Worm (Caenorhabditis elegans): Measurements from ENCODE around the gene Y49F6B.12.
"Not testable (repeated sequence)": the region's sequence is repeated elsewhere in the genome, so short reads cannot be mapped to it uniquely, and the experiment has no call there.

Y49F6B.12 gene

DNA sequence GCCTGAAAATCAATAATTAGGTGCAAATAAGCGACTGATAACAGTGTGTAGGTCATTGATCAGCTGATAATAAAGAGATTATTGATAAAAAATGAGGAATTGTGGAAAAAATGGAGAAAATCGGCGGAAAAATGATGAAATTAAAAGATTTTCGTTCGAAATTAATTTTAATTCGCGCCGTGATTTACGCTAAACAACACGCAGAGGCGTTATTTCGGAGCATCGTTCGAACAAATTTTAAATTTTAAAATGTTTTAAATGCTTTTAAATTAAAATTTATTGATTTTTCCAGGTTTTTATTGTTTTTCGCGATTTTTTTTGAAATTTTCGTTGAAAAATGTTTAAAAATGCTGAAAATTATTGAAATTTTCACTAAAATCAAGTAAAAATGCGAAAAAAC lies 27.2 kb upstream of the Y49F6B.12 start, which contains the start of gene Y49F6B.9:
Gene Y49F6B.9 (minus strand): TSS at position 2 of the 400 bp plus-strand sequence.
- no peak for TF ChIP-seq T23F11.4 (GFP tag; optimal IDR thresholded peaks at IDR 0.05)
- TF ChIP-seq fkh-6 (tag; optimal IDR thresholded peaks at IDR 0.05), result no peak
- TF ChIP-seq elt-2 (tag; optimal IDR thresholded peaks at IDR 0.05), result peak; percentile 35
- no peak for TF ChIP-seq lim-6 (tag; optimal IDR thresholded peaks at IDR 0.05)
- TF ChIP-seq ama-1 (optimal IDR thresholded peaks at IDR 0.05), result no peak
- no peak for TF ChIP-seq ceh-24 (tag; optimal IDR thresholded peaks at IDR 0.05)

DNA sequence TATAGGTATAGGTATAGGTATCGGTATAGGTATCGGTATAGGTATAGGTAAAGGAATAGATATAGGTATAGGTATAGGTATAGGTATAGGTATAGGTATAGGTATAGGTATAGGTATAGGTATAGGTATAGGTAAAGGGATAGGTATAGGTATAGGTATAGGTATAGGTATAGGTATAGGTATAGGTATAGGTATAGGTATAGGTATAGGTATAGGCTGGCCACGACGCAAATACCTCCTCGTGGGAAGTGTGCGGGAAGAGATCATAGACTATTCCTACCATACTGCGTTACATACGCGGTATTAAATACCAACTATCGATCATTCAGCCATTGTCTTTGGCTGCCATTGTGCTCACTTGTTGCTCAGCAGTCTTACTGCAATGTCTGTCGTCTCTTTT lies 18.6 kb upstream of the Y49F6B.12 start, which contains the start of gene fbxb-112:
Gene fbxb-112 (plus strand): TSS at position 301 of the 400 bp plus-strand sequence.
- not testable (repeated sequence) for TF ChIP-seq sox-2 (GFP tag; IDR thresholded peaks at IDR 0.05); ceh-31 (tag; optimal IDR thresholded peaks at IDR 0.05); unc-86 (tag; optimal IDR thresholded peaks at IDR 0.05)

- TF ChIP-seq ceh-24 (tag; optimal IDR thresholded peaks at IDR 0.05) (no peak), K09A11.1 (tag; optimal IDR thresholded peaks at IDR 0.05; ENCODE audit: insufficient read depth) (no peak), elt-2 (tag; optimal IDR thresholded peaks at IDR 0.05) (peak; percentile 72), unc-3 (GFP tag; conservative IDR thresholded peaks at IDR 0.05) (0 out of 2 replicates have a peak, but pooled peaks have one; percentile 9), unc-3 (tag; optimal IDR thresholded peaks at IDR 0.05) (no peak), ceh-14 (tag; optimal IDR thresholded peaks at IDR 0.05) (peak; percentile 82), ceh-45 (GFP tag; IDR thresholded peaks at IDR 0.05) (peak; percentile 50; the same call in 1 of the 2 replicates), ceh-18 (tag; optimal IDR thresholded peaks at IDR 0.05) (peak; percentile 48), hlh-8 (tag; optimal IDR thresholded peaks at IDR 0.05) (peak; percentile 42), ttx-3 (tag; optimal IDR thresholded peaks at IDR 0.05) (peak; percentile 41), lim-6 (tag; optimal IDR thresholded peaks at IDR 0.05) (peak; percentile 92), unc-42 (tag; optimal IDR thresholded peaks at IDR 0.05) (peak; percentile 98), ztf-16 (tag; optimal IDR thresholded peaks at IDR 0.05) (no peak), zip-5 (tag; optimal IDR thresholded peaks at IDR 0.05) (peak; percentile 76), fkh-10 (GFP tag; optimal IDR thresholded peaks at IDR 0.05) (no peak), nhr-232 (tag; optimal IDR thresholded peaks at IDR 0.05) (no peak), unc-86 (tag; optimal IDR thresholded peaks at IDR 0.05) (peak; percentile 47), fax-1 (tag; optimal IDR thresholded peaks at IDR 0.05) (peak; percentile 31), hlh-6 (tag; optimal IDR thresholded peaks at IDR 0.05) (no peak), ama-1 (optimal IDR thresholded peaks at IDR 0.05) (no peak), ceh-22 (tag; optimal IDR thresholded peaks at IDR 0.05) (no peak), ceh-34 (tag; optimal IDR thresholded peaks at IDR 0.05) (peak; percentile 46), nfya-1 (tag; optimal IDR thresholded peaks at IDR 0.05) (peak; percentile 33), syd-9 (tag; optimal IDR thresholded peaks at IDR 0.05) (no peak), mec-3 (tag; optimal IDR thresholded peaks at IDR 0.05; ENCODE audit: borderline replicate concordance) (peak; percentile 73), sdc-2 (tag; optimal IDR thresholded peaks at IDR 0.05) (no peak), hlh-15 (tag; optimal IDR thresholded peaks at IDR 0.05) (peak; percentile 34), ref-2 (tag; optimal IDR thresholded peaks at IDR 0.05) (peak; percentile 59), tbx-7 (tag; optimal IDR thresholded peaks at IDR 0.05) (peak; percentile 84), T23F11.4 (GFP tag; optimal IDR thresholded peaks at IDR 0.05) (no peak), rnt-1 (tag; optimal IDR thresholded peaks at IDR 0.05) (peak; percentile 35), ceh-2 (tag; optimal IDR thresholded peaks at IDR 0.05) (peak; percentile 92), pag-3 (tag; optimal IDR thresholded peaks at IDR 0.05; ENCODE audit: borderline replicate concordance) (no peak), fkh-6 (tag; optimal IDR thresholded peaks at IDR 0.05) (peak; percentile 12), pqm-1 (tag; optimal IDR thresholded peaks at IDR 0.05) (peak; percentile 52), F13H6.1 (tag; optimal IDR thresholded peaks at IDR 0.05) (no peak), ahr-1 (tag; optimal IDR thresholded peaks at IDR 0.05) (peak; percentile 40), ceh-31 (tag; optimal IDR thresholded peaks at IDR 0.05) (peak; percentile 96), ceh-48 (tag; optimal IDR thresholded peaks at IDR 0.05) (peak; percentile 7), tbx-2 (tag; optimal IDR thresholded peaks at IDR 0.05) (peak; percentile 81), ceh-6 (GFP tag; optimal IDR thresholded peaks at IDR 0.05) (no peak), K02D7.2 (tag; optimal IDR thresholded peaks at IDR 0.05) (no peak), ceh-9 (tag; optimal IDR thresholded peaks at IDR 0.05) (no peak), ets-4 (tag; optimal IDR thresholded peaks at IDR 0.05) (peak; percentile 86), ceh-30 (tag; optimal IDR thresholded peaks at IDR 0.05) (no peak), C08G9.2 (tag; optimal IDR thresholded peaks at IDR 0.05) (peak; percentile 91)
Observed at ce11 chrII:3482231-3482630, 10.0 kb upstream of the Y49F6B.12 start, which contains the start of gene smu-2. smu-2 (plus strand) TSS chrII:3482408.
